Worm (Caenorhabditis elegans) whole organism, young adult: Measurements from ENCODE around the gene C01G6.9.

Source experiments
- C06A6.2 ChIP-seq: fragments of 200-800 bp; sonication (Bioruptor generic); conservative IDR thresholded peaks from 2 replicates; pipeline ENCODE4 v1.3.6; 2022; ENCODE audit warnings: missing genetic modification characterization, missing compliant biosample characterization
- F23B12.7 ChIP-seq: sonication (generic microtip); optimal IDR thresholded peaks from 2 replicates; lab custom pipeline; 2017; ENCODE audit warnings: missing genetic modification characterization, mild to moderate bottlenecking, missing compliant biosample characterization, antibody characterized with exemption, moderate library complexity; ENCODE audit not compliant: insufficient read depth
- F49E8.2 ChIP-seq: sonication (generic microtip); optimal IDR thresholded peaks from 3 replicates; lab custom pipeline; 2017; ENCODE audit warnings: missing genetic modification characterization, mild to moderate bottlenecking, missing compliant biosample characterization, antibody characterized with exemption, moderate library complexity; ENCODE audit not compliant: insufficient read depth
- F52B5.7 ChIP-seq: sonication (generic microtip); optimal IDR thresholded peaks from 2 replicates; lab custom pipeline; 2016; ENCODE audit warnings: mild to moderate bottlenecking, missing genetic modification characterization, missing compliant biosample characterization
- F55B11.4 ChIP-seq: sonication (generic microtip); optimal IDR thresholded peaks from 2 replicates; lab custom pipeline; 2016; ENCODE audit warnings: missing compliant biosample characterization, missing genetic modification characterization, borderline replicate concordance; ENCODE audit not compliant: insufficient read depth
- F57A8.1 ChIP-seq: fragments of 200-800 bp; sonication (Bioruptor generic); optimal IDR thresholded peaks from 2 replicates; lab custom pipeline; 2018; ENCODE audit warnings: mild to moderate bottlenecking, missing genetic modification characterization, moderate library complexity, missing compliant biosample characterization
- K11D2.4 ChIP-seq: fragments of 200-800 bp; sonication (Bioruptor generic); IDR thresholded peaks from 2 replicates; pipeline ENCODE4 v1.3.6; 2022; ENCODE audit warnings: missing genetic modification reagents, missing genetic modification characterization, missing compliant biosample characterization
- K12H6.12 ChIP-seq: fragments of 200-800 bp; sonication (Bioruptor generic); optimal IDR thresholded peaks from 2 replicates; lab custom pipeline; 2018; ENCODE audit warnings: mild to moderate bottlenecking, missing genetic modification characterization, missing compliant biosample characterization
- T07F8.4 ChIP-seq: sonication (generic microtip); optimal IDR thresholded peaks from 2 replicates; lab custom pipeline; 2016; ENCODE audit warnings: mild to moderate bottlenecking, missing genetic modification characterization, moderate library complexity, missing compliant biosample characterization
- T26A5.8 ChIP-seq: sonication (generic microtip); optimal IDR thresholded peaks from 2 replicates; lab custom pipeline; 2016; ENCODE audit warnings: missing genetic modification characterization, missing compliant biosample characterization
- Y67H2A.10 ChIP-seq: fragments of 200-800 bp; sonication (Bioruptor generic); conservative IDR thresholded peaks from 2 replicates; pipeline ENCODE4 v1.3.6; 2022; ENCODE audit warnings: missing genetic modification reagents, missing genetic modification characterization, missing compliant biosample characterization
- ZK185.1 ChIP-seq: sonication (generic microtip); optimal IDR thresholded peaks from 2 replicates; lab custom pipeline; 2016; ENCODE audit warnings: mild to moderate bottlenecking, missing genetic modification characterization, missing compliant biosample characterization; ENCODE audit not compliant: poor library complexity, severe bottlenecking
- akir-1 ChIP-seq: fragments of 200-800 bp; sonication (Bioruptor generic); optimal IDR thresholded peaks from 2 replicates; lab custom pipeline; 2018; ENCODE audit warnings: mild to moderate bottlenecking, missing genetic modification characterization, moderate library complexity, missing compliant biosample characterization
- aptf-3 ChIP-seq: fragments of 200-800 bp; sonication (Bioruptor generic); IDR thresholded peaks from 2 replicates; pipeline ENCODE4 v1.3.6; 2022; ENCODE audit warnings: missing genetic modification characterization, missing compliant biosample characterization
- atf-7 ChIP-seq: sonication (generic microtip); optimal IDR thresholded peaks from 2 replicates; lab custom pipeline; 2017; ENCODE audit warnings: mild to moderate bottlenecking, missing genetic modification characterization, missing compliant biosample characterization
- cebp-1 ChIP-seq, 2 experiments: fragments of 200-800 bp in 1 of 2; sonication (Bioruptor generic) in 1 of 2; sonication (generic microtip) in 1 of 2; IDR thresholded peaks in 1 of 2; optimal IDR thresholded peaks in 1 of 2; 2 replicates each; pipeline versions ENCODE4 v1.3.6 to Lab custom; 2017 to 2022; ENCODE audit warnings: missing compliant biosample characterization in 2 of 2, missing genetic modification characterization in 2 of 2, mild to moderate bottlenecking in 1 of 2, missing genetic modification reagents in 1 of 2, moderate library complexity in 1 of 2
- ceh-100 ChIP-seq: fragments of 200-800 bp; sonication (Bioruptor generic); IDR thresholded peaks from 2 replicates; pipeline ENCODE4 v1.3.6; 2022; ENCODE audit warnings: missing genetic modification reagents, missing genetic modification characterization, missing compliant biosample characterization
- ceh-91 ChIP-seq: fragments of 200-800 bp; sonication (Bioruptor generic); IDR thresholded peaks from 2 replicates; pipeline ENCODE4 v1.3.6; 2022; ENCODE audit warnings: missing genetic modification reagents, missing genetic modification characterization, missing compliant biosample characterization
- chd-7 ChIP-seq: sonication (generic microtip); optimal IDR thresholded peaks from 2 replicates; lab custom pipeline; 2016; ENCODE audit warnings: mild to moderate bottlenecking, missing genetic modification characterization, moderate library complexity, missing compliant biosample characterization
- ekl-4 ChIP-seq: fragments of 200-800 bp; sonication (Bioruptor generic); IDR thresholded peaks from 2 replicates; pipeline ENCODE4 v1.3.6; 2022; ENCODE audit warnings: missing genetic modification reagents, missing genetic modification characterization, missing compliant biosample characterization
- gei-17 ChIP-seq: fragments of 200-800 bp; sonication (Bioruptor generic); optimal IDR thresholded peaks from 2 replicates; lab custom pipeline; 2018; ENCODE audit warnings: mild to moderate bottlenecking, missing genetic modification characterization, missing compliant biosample characterization
- hmg-20 ChIP-seq: fragments of 200-800 bp; sonication (Bioruptor generic); IDR thresholded peaks from 2 replicates; pipeline ENCODE4 v1.3.6; 2022; ENCODE audit warnings: missing genetic modification reagents, missing genetic modification characterization, missing compliant biosample characterization
- hrde-1 ChIP-seq: sonication (generic microtip); optimal IDR thresholded peaks from 2 replicates; lab custom pipeline; 2016; ENCODE audit warnings: missing genetic modification characterization, mild to moderate bottlenecking, missing compliant biosample characterization, moderate library complexity, missing genotype, missing genetic modification reagents, borderline replicate concordance
- lag-1 ChIP-seq: fragments of 200-800 bp; sonication (Bioruptor generic); IDR thresholded peaks from 2 replicates; pipeline ENCODE4 v1.3.6; 2022; ENCODE audit warnings: missing genetic modification reagents, missing genetic modification characterization, missing compliant biosample characterization
- lin-40 ChIP-seq: sonication (generic microtip); optimal IDR thresholded peaks from 2 replicates; lab custom pipeline; 2016; ENCODE audit warnings: missing genetic modification characterization, mild to moderate bottlenecking, missing compliant biosample characterization, missing genotype, missing genetic modification reagents
- lir-1 ChIP-seq: fragments of 200-800 bp; sonication (Bioruptor generic); conservative IDR thresholded peaks from 2 replicates; pipeline ENCODE4 v1.3.6; 2022; ENCODE audit warnings: missing genetic modification reagents, missing genetic modification characterization, missing compliant biosample characterization
- madf-10 ChIP-seq: sonication (generic microtip); optimal IDR thresholded peaks from 2 replicates; lab custom pipeline; 2016; ENCODE audit warnings: mild to moderate bottlenecking, missing genetic modification characterization, missing compliant biosample characterization
- madf-3 ChIP-seq: fragments of 200-800 bp; sonication (Bioruptor generic); IDR thresholded peaks from 2 replicates; pipeline ENCODE4 v1.3.6; 2022; ENCODE audit warnings: missing genetic modification reagents, missing genetic modification characterization, missing compliant biosample characterization
- mes-4 ChIP-seq: sonication (generic microtip); optimal IDR thresholded peaks from 2 replicates; lab custom pipeline; 2016; ENCODE audit warnings: missing genotype, missing genetic modification characterization, missing compliant biosample characterization
- mxl-1 ChIP-seq: sonication (generic microtip); optimal IDR thresholded peaks from 2 replicates; lab custom pipeline; 2016; ENCODE audit warnings: missing genetic modification characterization, missing compliant biosample characterization
- nfya-1 ChIP-seq: sonication (generic microtip); optimal IDR thresholded peaks from 2 replicates; lab custom pipeline; 2017; ENCODE audit warnings: antibody characterized with exemption, missing compliant biosample characterization, missing genetic modification characterization, borderline replicate concordance; ENCODE audit not compliant: insufficient read depth
- nhr-27 ChIP-seq: fragments of 200-800 bp; sonication (Bioruptor generic); optimal IDR thresholded peaks from 2 replicates; lab custom pipeline; 2018; ENCODE audit warnings: mild to moderate bottlenecking, missing genetic modification characterization, moderate library complexity, missing compliant biosample characterization
- pbrm-1 ChIP-seq: fragments of 200-800 bp; sonication (Bioruptor generic); IDR thresholded peaks from 2 replicates; pipeline ENCODE4 v1.3.6; 2022; ENCODE audit warnings: missing genetic modification reagents, missing genetic modification characterization, missing compliant biosample characterization
- rcor-1 ChIP-seq: fragments of 200-800 bp; sonication (Bioruptor generic); IDR thresholded peaks from 2 replicates; pipeline ENCODE4 v1.3.6; 2022; ENCODE audit warnings: missing genetic modification reagents, missing genetic modification characterization, missing compliant biosample characterization
- repo-1 ChIP-seq: sonication (generic microtip); optimal IDR thresholded peaks from 2 replicates; lab custom pipeline; 2017; ENCODE audit warnings: mild to moderate bottlenecking, missing genetic modification characterization, missing compliant biosample characterization
- snpc-1.1 ChIP-seq: sonication (generic microtip); optimal IDR thresholded peaks from 2 replicates; lab custom pipeline; 2017; ENCODE audit warnings: missing genetic modification characterization, mild to moderate bottlenecking, missing compliant biosample characterization, antibody characterized with exemption, moderate library complexity, missing genotype, missing genetic modification reagents; ENCODE audit not compliant: insufficient read depth
- snpc-3.4 ChIP-seq: sonication (generic microtip); optimal IDR thresholded peaks from 2 replicates; lab custom pipeline; 2017; ENCODE audit warnings: missing genetic modification characterization, mild to moderate bottlenecking, missing compliant biosample characterization, antibody characterized with exemption, moderate library complexity, missing genotype, missing genetic modification reagents
- somi-1 ChIP-seq: fragments of 200-800 bp; sonication (Bioruptor generic); optimal IDR thresholded peaks from 2 replicates; lab custom pipeline; 2018; ENCODE audit warnings: mild to moderate bottlenecking, missing genetic modification characterization, missing compliant biosample characterization
- tbx-9 ChIP-seq: sonication (generic microtip); optimal IDR thresholded peaks from 2 replicates; lab custom pipeline; 2016; ENCODE audit warnings: borderline replicate concordance, missing genetic modification characterization, inconsistent platforms, missing compliant biosample characterization
- tlf-1 ChIP-seq: fragments of 200-800 bp; sonication (Bioruptor generic); optimal IDR thresholded peaks from 2 replicates; lab custom pipeline; 2018; ENCODE audit warnings: mild to moderate bottlenecking, missing genetic modification characterization, missing compliant biosample characterization
- unc-130 ChIP-seq: sonication (generic microtip); optimal IDR thresholded peaks from 2 replicates; lab custom pipeline; 2016; ENCODE audit warnings: missing genetic modification reagents, missing genetic modification characterization, missing compliant biosample characterization
- xnd-1 ChIP-seq: sonication (generic microtip); optimal IDR thresholded peaks from 2 replicates; lab custom pipeline; 2016; ENCODE audit warnings: missing genotype, missing genetic modification reagents, missing genetic modification characterization, missing compliant biosample characterization
- zfh-2 ChIP-seq: fragments of 200-800 bp; sonication (Bioruptor generic); conservative IDR thresholded peaks from 2 replicates; pipeline ENCODE4 v1.3.6; 2022; ENCODE audit warnings: missing genetic modification reagents, missing genetic modification characterization, missing compliant biosample characterization
- ztf-25 ChIP-seq: fragments of 200-800 bp; sonication (Bioruptor generic); IDR thresholded peaks from 2 replicates; pipeline ENCODE4 v1.3.6; 2022; ENCODE audit warnings: missing genetic modification reagents, missing genetic modification characterization, missing compliant biosample characterization

The C01G6.9 gene

DNA sequence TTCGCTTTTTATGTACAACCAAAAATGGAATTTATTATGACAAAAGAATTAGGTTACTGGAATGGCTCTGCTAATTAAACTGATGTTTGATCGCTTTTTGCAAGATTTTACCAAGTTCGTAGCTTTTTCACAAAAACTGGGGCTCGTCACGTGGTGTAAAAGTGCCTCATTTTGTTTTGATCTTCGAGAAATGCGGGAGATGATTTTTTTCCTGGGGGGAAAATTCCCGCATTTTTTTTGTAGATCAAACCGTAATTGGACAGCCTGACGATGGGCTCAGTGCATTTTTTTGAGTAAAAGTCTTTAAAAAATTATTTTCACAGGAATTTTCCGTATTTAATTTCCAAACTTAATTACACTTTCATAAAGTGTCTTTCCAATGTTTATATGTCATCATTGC, 6.5 kb downstream of the C01G6.9 start (continued):
- TF ChIP-seq madf-10 (no peak), unc-130 (GFP tag; lab: Kevin White, UChicago) (no peak), F55B11.4 (tag; lab: Kevin White, UChicago) (no peak), lin-40 (no peak), T07F8.4 (no peak), K12H6.12 (tag; lab: Kevin White, UChicago) (no peak), ceh-100 (GFP tag; lab: Robert Waterston, UW) (no peak), repo-1 (no peak), chd-7 (tag; lab: Kevin White, UChicago) (no peak), pbrm-1 (no peak), C06A6.2 (GFP tag; lab: Robert Waterston, UW) (no peak), snpc-3.4 (tag; lab: Kevin White, UChicago) (no peak), snpc-1.1 (tag; lab: Kevin White, UChicago) (no peak), xnd-1 (tag; lab: Kevin White, UChicago) (peak; percentile 70), aptf-3 (no peak), F52B5.7 (tag; lab: Kevin White, UChicago) (no peak), Y67H2A.10 (GFP tag; lab: Robert Waterston, UW) (no peak), F23B12.7 (tag; lab: Kevin White, UChicago) (no peak), rcor-1 (no peak), T26A5.8 (tag; lab: Kevin White, UChicago) (no peak), ZK185.1 (tag; lab: Kevin White, UChicago) (no peak), atf-7 (tag; lab: Kevin White, UChicago) (no peak), mxl-1 (tag; lab: Kevin White, UChicago) (no peak), nhr-27 (tag; lab: Kevin White, UChicago) (no peak), hmg-20 (no peak), madf-3 (GFP tag; lab: Robert Waterston, UW) (no peak), akir-1 (no peak), F57A8.1 (no peak), ceh-91 (GFP tag; lab: Robert Waterston, UW) (peak; percentile 29; the same call in 1 of the 2 replicates), ekl-4 (peak; percentile 26; the same call in 1 of the 2 replicates), hrde-1 (tag; lab: Kevin White, UChicago) (no peak), K11D2.4 (GFP tag; lab: Robert Waterston, UW) (no peak), lir-1 (GFP tag; lab: Robert Waterston, UW) (no peak), tbx-9 (no peak), mes-4 (no peak), lag-1 (GFP tag; lab: Robert Waterston, UW) (no peak), cebp-1 (GFP tag; IDR thresholded peaks at IDR 0.05; lab: Robert Waterston, UW) (no peak), cebp-1 (tag; optimal IDR thresholded peaks at IDR 0.05; lab: Kevin White, UChicago) (no peak), nfya-1 (tag; lab: Kevin White, UChicago) (no peak), somi-1 (GFP tag; lab: Kevin White, UChicago) (no peak), gei-17 (GFP tag; lab: Kevin White, UChicago) (no peak), zfh-2 (GFP tag; lab: Robert Waterston, UW) (no peak), F49E8.2 (no peak), ztf-25 (GFP tag; lab: Robert Waterston, UW) (no peak), tlf-1 (GFP tag; lab: Kevin White, UChicago) (no peak)
